Worm (Caenorhabditis elegans): ENCODE data around the gene M163.7.

- TF ChIP-seq ztf-29 (GFP tag; IDR thresholded peaks at IDR 0.05) (no peak), klf-2 (GFP tag; conservative IDR thresholded peaks at IDR 0.05) (no peak), tab-1 (GFP tag; IDR thresholded peaks at IDR 0.05) (no peak), med-1 (GFP tag; optimal IDR thresholded peaks at IDR 0.05; ENCODE audit: insufficient read depth) (no peak), cog-1 (tag; optimal IDR thresholded peaks at IDR 0.05) (no peak)
These were observed 27.8 kb downstream of the M163.7 start for ce11 chrX:14492441-14492840.

All from whole organism, midembryonic.